Fruit fly (Drosophila melanogaster) whole organism, adult: ENCODE measurements around the gene CG13377.

ENCODE experiments used
- CG14711 ChIP-seq: fragments of 200-800 bp; sonication (Bioruptor generic); optimal IDR thresholded peaks from 2 replicates; lab custom pipeline; 2018; ENCODE audit warnings: missing biosample characterization, mild to moderate bottlenecking, missing genetic modification characterization, moderate library complexity
- CG7045 ChIP-seq: fragments of 200-800 bp; sonication (Bioruptor generic); optimal IDR thresholded peaks from 2 replicates; lab custom pipeline; 2017; ENCODE audit warnings: missing biosample characterization, mild to moderate bottlenecking, missing genetic modification characterization
- CG7101 ChIP-seq: fragments of 200-800 bp; sonication (Bioruptor generic); optimal IDR thresholded peaks from 2 replicates; lab custom pipeline; 2018; ENCODE audit warnings: missing biosample characterization, mild to moderate bottlenecking, missing genetic modification characterization, moderate library complexity
- Clk ChIP-seq: fragments of 200-800 bp; sonication (Bioruptor generic); optimal IDR thresholded peaks from 2 replicates; lab custom pipeline; 2017; ENCODE audit warnings: missing biosample characterization, missing genetic modification characterization
- cic ChIP-seq: fragments of 200-800 bp; sonication (Bioruptor generic); optimal IDR thresholded peaks from 2 replicates; lab custom pipeline; 2017; ENCODE audit warnings: missing biosample characterization, mild to moderate bottlenecking, missing genetic modification characterization, moderate library complexity
- cnc ChIP-seq, 2 experiments: fragments of >200 bp; optimal IDR thresholded peaks; 2 replicates each; lab custom pipeline; 2017
- tj ChIP-seq: fragments of 200-800 bp; sonication (Bioruptor generic); optimal IDR thresholded peaks from 3 replicates; lab custom pipeline; 2017; ENCODE audit warnings: missing biosample characterization, mild to moderate bottlenecking, missing genetic modification characterization, moderate library complexity
- toe ChIP-seq: fragments of 200-800 bp; sonication (Bioruptor generic); optimal IDR thresholded peaks from 2 replicates; lab custom pipeline; 2016; ENCODE audit warnings: missing biosample characterization, missing genetic modification characterization

DNA sequence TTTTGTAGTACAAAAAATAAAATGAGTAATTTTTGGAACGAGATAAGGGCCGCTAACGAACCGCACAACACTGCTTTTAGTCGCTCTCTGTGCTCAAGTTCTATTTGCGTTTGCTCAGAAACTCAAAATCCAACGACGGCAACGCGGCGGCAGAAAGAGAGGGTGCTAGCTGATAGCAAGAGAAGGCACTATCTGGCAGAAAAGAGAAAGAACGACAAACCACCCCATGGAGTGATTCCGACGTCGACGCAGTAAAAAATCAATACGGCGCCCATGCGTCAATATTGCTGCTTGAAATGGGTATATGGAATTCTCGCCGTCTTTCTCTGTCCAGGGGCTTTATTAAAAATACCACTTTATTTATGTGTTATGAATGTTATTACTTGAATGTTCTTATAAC is 12.3 kb upstream of the CG13377 start:
- TF ChIP-seq CG7045 (GFP tag; lab: Kevin White, UChicago) (no peak), Clk (GFP tag; lab: Kevin White, UChicago) (no peak), CG14711 (tag; lab: Kevin White, UChicago) (no peak), CG7101 (no peak), tj (GFP tag; lab: Kevin White, UChicago) (peak; percentile 25), toe (GFP tag; lab: Kevin White, UChicago) (no peak), cic (GFP tag; lab: Kevin White, UChicago) (no peak), cnc (optimal IDR thresholded peaks at IDR 0.05; lab: Kevin White, UChicago) (no peak)
